Worm (Caenorhabditis elegans) whole organism, midembryonic: Measurements from ENCODE around the gene T01C4.8.

ENCODE experiments used
- T22C8.4 ChIP-seq: fragments of 200-800 bp; sonication (Bioruptor generic); IDR thresholded peaks from 2 replicates; pipeline ENCODE4 v1.3.6; 2022; ENCODE audit warnings: missing genetic modification characterization, missing compliant biosample characterization
- flt-1 ChIP-seq: fragments of 200-800 bp; sonication (Bioruptor generic); IDR thresholded peaks from 2 replicates; pipeline ENCODE4 v1.3.6; 2022; ENCODE audit warnings: missing genetic modification characterization, missing compliant biosample characterization
- med-1 ChIP-seq: sonication (generic microtip); optimal IDR thresholded peaks from 2 replicates; lab custom pipeline; 2017; ENCODE audit warnings: missing genetic modification characterization, mild to moderate bottlenecking, missing compliant biosample characterization, antibody characterized with exemption, missing genetic modification reagents; ENCODE audit not compliant: insufficient read depth
- ref-1 ChIP-seq: fragments of 200-800 bp; sonication (Bioruptor generic); conservative IDR thresholded peaks from 2 replicates; pipeline ENCODE4 v1.3.6; 2022; ENCODE audit warnings: missing genetic modification reagents, missing genetic modification characterization, missing compliant biosample characterization
- tab-1 ChIP-seq: fragments of 200-800 bp; sonication (Bioruptor generic); IDR thresholded peaks from 2 replicates; pipeline ENCODE4 v1.3.6; 2022; ENCODE audit warnings: missing genetic modification characterization, missing compliant biosample characterization
- ztf-23 ChIP-seq: fragments of 200-800 bp; sonication (Bioruptor generic); IDR thresholded peaks from 2 replicates; pipeline ENCODE4 v1.3.6; 2022; ENCODE audit warnings: missing genetic modification reagents, missing genetic modification characterization, missing compliant biosample characterization
- ztf-29 ChIP-seq: fragments of 200-800 bp; sonication (Bioruptor generic); IDR thresholded peaks from 2 replicates; pipeline ENCODE4 v1.3.6; 2022; ENCODE audit warnings: missing genetic modification reagents, missing genetic modification characterization, missing compliant biosample characterization

ce11 chrV:7140368-7140767, 11.0 kb upstream of the T01C4.8 start:
- no peak for TF ChIP-seq ztf-29
- no peak for TF ChIP-seq ztf-23 (GFP tag; lab: Robert Waterston, UW)
- TF ChIP-seq T22C8.4 (GFP tag; lab: Robert Waterston, UW), result no peak
- no peak for TF ChIP-seq med-1
- TF ChIP-seq ref-1 (GFP tag; lab: Robert Waterston, UW), result no peak
- TF ChIP-seq tab-1 (GFP tag; lab: Robert Waterston, UW), result no peak
- no peak for TF ChIP-seq flt-1 (GFP tag; lab: Robert Waterston, UW)
